Fruit fly (Drosophila melanogaster) whole organism, embryonic: ENCODE measurements around the gene Grip75.
A peak's percentile ranks its signal among the peaks of the same experiment; 100 is the strongest.

ENCODE experiments used
- Asciz ChIP-seq: fragments of 200-800 bp; sonication (Bioruptor generic); optimal IDR thresholded peaks from 2 replicates; lab custom pipeline; 2017; ENCODE audit warnings: missing biosample characterization, mild to moderate bottlenecking, missing genetic modification characterization, missing genetic modification reagents
- CG10431 ChIP-seq: fragments of 200-800 bp; sonication (Bioruptor generic); optimal IDR thresholded peaks from 3 replicates; lab custom pipeline; 2018; ENCODE audit warnings: missing biosample characterization, mild to moderate bottlenecking, missing genetic modification characterization
- CG10462 ChIP-seq: fragments of 200-800 bp; sonication (Bioruptor generic); optimal IDR thresholded peaks from 2 replicates; lab custom pipeline; 2016; ENCODE audit warnings: missing biosample characterization, missing genetic modification characterization
- CG12104 ChIP-seq: fragments of 200-800 bp; sonication (Bioruptor generic); optimal IDR thresholded peaks from 3 replicates; lab custom pipeline; 2016; ENCODE audit warnings: missing biosample characterization, missing genetic modification characterization
- CG12236 ChIP-seq: fragments of 200-800 bp; sonication (Bioruptor generic); optimal IDR thresholded peaks from 2 replicates; lab custom pipeline; 2016; ENCODE audit warnings: missing biosample characterization, missing genetic modification characterization
- CG12744 ChIP-seq: fragments of 200-800 bp; sonication (Bioruptor generic); optimal IDR thresholded peaks from 2 replicates; lab custom pipeline; 2016; ENCODE audit warnings: missing biosample characterization, missing genetic modification characterization
- CG14667 ChIP-seq: fragments of 200-800 bp; sonication (Bioruptor generic); IDR thresholded peaks from 2 replicates; pipeline ENCODE4 v1.3.6; 2022; ENCODE audit warnings: missing biosample characterization, missing genetic modification characterization
- CG17186 ChIP-seq: fragments of 200-800 bp; sonication (Bioruptor generic); optimal IDR thresholded peaks from 3 replicates; lab custom pipeline; 2017; ENCODE audit warnings: missing biosample characterization, missing genetic modification reagents, missing genetic modification characterization
- CG17802 ChIP-seq: fragments of 200-800 bp; sonication (Bioruptor generic); optimal IDR thresholded peaks from 2 replicates; lab custom pipeline; 2018; ENCODE audit warnings: missing biosample characterization, mild to moderate bottlenecking, missing genetic modification characterization, moderate library complexity
- CG18764 ChIP-seq: fragments of 200-800 bp; sonication (Bioruptor generic); optimal IDR thresholded peaks from 3 replicates; lab custom pipeline; 2016; ENCODE audit warnings: missing biosample characterization, missing genetic modification characterization
- CG2712 ChIP-seq: fragments of 200-800 bp; optimal IDR thresholded peaks from 3 replicates; lab custom pipeline; 2019; ENCODE audit warnings: missing biosample characterization, mild to moderate bottlenecking, missing genetic modification characterization, moderate library complexity
- CG31441 ChIP-seq: fragments of 200-800 bp; sonication (Bioruptor generic); IDR thresholded peaks from 2 replicates; pipeline ENCODE4 v1.3.6; 2022; ENCODE audit warnings: missing biosample characterization, missing genetic modification characterization
- CG34376 ChIP-seq: fragments of 200-800 bp; sonication (Bioruptor generic); optimal IDR thresholded peaks from 2 replicates; lab custom pipeline; 2018; ENCODE audit warnings: missing biosample characterization, mild to moderate bottlenecking, missing genetic modification characterization
- CG3726 ChIP-seq: fragments of 200-800 bp; sonication (Bioruptor generic); IDR thresholded peaks from 3 replicates; pipeline ENCODE4, ENCODE4 v1.3.6; 2022; ENCODE audit warnings: missing biosample characterization, missing genetic modification characterization
- CG42726 ChIP-seq: fragments of 200-800 bp; sonication (Bioruptor generic); IDR thresholded peaks from 2 replicates; pipeline ENCODE4 v1.3.6; 2022; ENCODE audit warnings: missing biosample characterization, missing genetic modification characterization; ENCODE audit not compliant: partially characterized antibody
- CG4854 ChIP-seq: fragments of 200-800 bp; sonication (Bioruptor generic); optimal IDR thresholded peaks from 2 replicates; lab custom pipeline; 2016; ENCODE audit warnings: missing biosample characterization, missing genetic modification characterization, inconsistent platforms
- CG5953 ChIP-seq: fragments of 200-800 bp; sonication (Bioruptor generic); IDR thresholded peaks from 2 replicates; pipeline ENCODE4 v1.3.6; 2022; ENCODE audit warnings: missing biosample characterization, missing genetic modification characterization
- CG6854 ChIP-seq: fragments of 200-800 bp; sonication (Bioruptor generic); optimal IDR thresholded peaks from 3 replicates; lab custom pipeline; 2017; ENCODE audit warnings: missing biosample characterization, mild to moderate bottlenecking, missing genetic modification characterization
- CG7357 ChIP-seq: fragments of 200-800 bp; sonication (Bioruptor generic); IDR thresholded peaks from 3 replicates; pipeline ENCODE4 v1.3.6; 2022; ENCODE audit warnings: missing biosample characterization, missing genetic modification characterization
- CG7745 ChIP-seq: fragments of 200-800 bp; sonication (Bioruptor generic); optimal IDR thresholded peaks from 2 replicates; lab custom pipeline; 2018; ENCODE audit warnings: missing biosample characterization, mild to moderate bottlenecking, missing genetic modification characterization, moderate library complexity
- CG8765 ChIP-seq: fragments of 200-800 bp; sonication (Bioruptor generic); IDR thresholded peaks from 2 replicates; pipeline ENCODE4 v1.3.6; 2022; ENCODE audit warnings: missing biosample characterization, missing genetic modification characterization
- CG9609 ChIP-seq: fragments of 200-800 bp; sonication (Bioruptor generic); optimal IDR thresholded peaks from 3 replicates; lab custom pipeline; 2016; ENCODE audit warnings: missing biosample characterization, missing genetic modification characterization
- CHES-1-like ChIP-seq: fragments of 200-800 bp; sonication (Bioruptor generic); optimal IDR thresholded peaks from 2 replicates; lab custom pipeline; 2016; ENCODE audit warnings: missing biosample characterization, missing genetic modification characterization
- Dfd ChIP-seq, 2 experiments: fragments of >200 bp; optimal IDR thresholded peaks; 2 replicates each; lab custom pipeline; 2017; ENCODE audit warnings: missing biosample characterization in 2 of 2, missing genetic modification characterization in 2 of 2
- HLH4C ChIP-seq: fragments of 200-800 bp; sonication (Bioruptor generic); IDR thresholded peaks from 3 replicates; pipeline ENCODE4 v1.3.6; 2022; ENCODE audit warnings: missing biosample characterization, missing genetic modification characterization; ENCODE audit not compliant: partially characterized antibody
- Hand ChIP-seq: fragments of 200-800 bp; sonication (Bioruptor generic); optimal IDR thresholded peaks from 2 replicates; lab custom pipeline; 2017; ENCODE audit warnings: mild to moderate bottlenecking, missing biosample characterization, missing genetic modification reagents, missing genetic modification characterization
- Lim3 ChIP-seq: fragments of 200-800 bp; sonication (Bioruptor generic); IDR thresholded peaks from 2 replicates; pipeline ENCODE4 v1.3.6; 2022; ENCODE audit warnings: missing biosample characterization, missing genetic modification characterization
- Meics ChIP-seq: fragments of 200-800 bp; sonication (Bioruptor generic); optimal IDR thresholded peaks from 2 replicates; lab custom pipeline; 2017; ENCODE audit warnings: missing biosample characterization, mild to moderate bottlenecking, missing genetic modification characterization
- Nf-YC ChIP-seq: fragments of 200-800 bp; optimal IDR thresholded peaks from 3 replicates; lab custom pipeline; 2019; ENCODE audit warnings: missing biosample characterization, mild to moderate bottlenecking, missing genetic modification characterization, moderate library complexity
- Ravus ChIP-seq: fragments of 200-800 bp; sonication (Bioruptor generic); IDR thresholded peaks from 2 replicates; pipeline ENCODE4 v1.3.6; 2022; ENCODE audit warnings: missing biosample characterization, missing genetic modification characterization
- Six4 ChIP-seq: fragments of 200-800 bp; sonication (Bioruptor generic); optimal IDR thresholded peaks from 2 replicates; lab custom pipeline; 2016; ENCODE audit warnings: missing biosample characterization, missing genetic modification characterization
- Taf1 ChIP-seq: fragments of 200-800 bp; sonication (Bioruptor generic); IDR thresholded peaks from 2 replicates; pipeline ENCODE4 v1.3.6; 2022; ENCODE audit warnings: missing biosample characterization, missing genetic modification characterization
- Tbp ChIP-seq: fragments of >200 bp; optimal IDR thresholded peaks from 2 replicates; lab custom pipeline; 2018; ENCODE audit warnings: missing biosample characterization, missing genetic modification characterization
- Usf ChIP-seq: fragments of 200-800 bp; sonication (Bioruptor generic); optimal IDR thresholded peaks from 2 replicates; lab custom pipeline; 2017; ENCODE audit warnings: missing genotype, missing biosample characterization, missing genetic modification characterization
- az2 ChIP-seq: fragments of 200-800 bp; sonication (Bioruptor generic); optimal IDR thresholded peaks from 3 replicates; lab custom pipeline; 2016; ENCODE audit warnings: missing biosample characterization, missing genetic modification characterization
- bsh ChIP-seq, 2 experiments: fragments of 200-800 bp; sonication (Bioruptor generic); optimal IDR thresholded peaks; 2 replicates each; lab custom pipeline; 2017 to 2018; ENCODE audit warnings: mild to moderate bottlenecking in 2 of 2, missing biosample characterization in 2 of 2, missing genetic modification characterization in 2 of 2, moderate library complexity in 1 of 2
- ci ChIP-seq: fragments of 200-800 bp; sonication (Bioruptor generic); IDR thresholded peaks from 3 replicates; pipeline ENCODE4 v1.3.6; 2022; ENCODE audit warnings: missing biosample characterization, missing genetic modification characterization
- croc ChIP-seq: fragments of 200-800 bp; sonication (Bioruptor generic); conservative IDR thresholded peaks from 3 replicates; pipeline ENCODE4 v1.3.6; 2022; ENCODE audit warnings: missing biosample characterization, missing genetic modification characterization
- gt ChIP-seq: fragments of 200-800 bp; sonication (Bioruptor generic); IDR thresholded peaks from 2 replicates; pipeline ENCODE4 v1.3.6; 2022; ENCODE audit warnings: missing biosample characterization, missing genetic modification characterization
- h ChIP-seq: fragments of >200 bp; optimal IDR thresholded peaks from 2 replicates; lab custom pipeline; 2017
- ind ChIP-seq: fragments of 200-800 bp; sonication (Bioruptor generic); optimal IDR thresholded peaks from 3 replicates; lab custom pipeline; 2016; ENCODE audit warnings: missing biosample characterization, missing genetic modification characterization
- jing ChIP-seq: fragments of 200-800 bp; sonication (Bioruptor generic); optimal IDR thresholded peaks from 2 replicates; lab custom pipeline; 2018; ENCODE audit warnings: missing biosample characterization, mild to moderate bottlenecking, missing genetic modification characterization
- knrl ChIP-seq: fragments of 200-800 bp; sonication (Bioruptor generic); IDR thresholded peaks from 3 replicates; pipeline ENCODE4 v1.3.6; 2022; ENCODE audit warnings: missing biosample characterization, missing genetic modification characterization; ENCODE audit not compliant: partially characterized antibody
- nmo ChIP-seq: fragments of 200-800 bp; sonication (Bioruptor generic); optimal IDR thresholded peaks from 2 replicates; lab custom pipeline; 2018; ENCODE audit warnings: missing biosample characterization, mild to moderate bottlenecking, missing genetic modification characterization, moderate library complexity
- sima ChIP-seq: fragments of 200-800 bp; sonication (Bioruptor generic); optimal IDR thresholded peaks from 2 replicates; lab custom pipeline; 2016; ENCODE audit warnings: missing biosample characterization, missing genetic modification characterization
- sna ChIP-seq: fragments of 200-800 bp; sonication (Bioruptor generic); IDR thresholded peaks from 2 replicates; pipeline ENCODE4 v1.3.6; 2022; ENCODE audit warnings: missing biosample characterization, missing genetic modification characterization; ENCODE audit not compliant: partially characterized antibody
- sug ChIP-seq: fragments of 200-800 bp; optimal IDR thresholded peaks from 2 replicates; lab custom pipeline; 2019; ENCODE audit warnings: missing biosample characterization, mild to moderate bottlenecking, missing genetic modification characterization, moderate library complexity
- tap ChIP-seq: fragments of 200-800 bp; optimal IDR thresholded peaks from 3 replicates; lab custom pipeline; 2019; ENCODE audit warnings: missing biosample characterization, mild to moderate bottlenecking, missing genetic modification characterization, moderate library complexity
- tna ChIP-seq: fragments of 200-800 bp; sonication (Bioruptor generic); IDR thresholded peaks from 2 replicates; pipeline ENCODE4 v1.3.6; 2022; ENCODE audit warnings: missing biosample characterization, missing genetic modification characterization; ENCODE audit not compliant: partially characterized antibody
- toy ChIP-seq: fragments of 200-800 bp; sonication (Bioruptor generic); IDR thresholded peaks from 2 replicates; pipeline ENCODE4 v1.3.6; 2022; ENCODE audit warnings: missing biosample characterization, missing genetic modification characterization

The Grip75 gene

DNA sequence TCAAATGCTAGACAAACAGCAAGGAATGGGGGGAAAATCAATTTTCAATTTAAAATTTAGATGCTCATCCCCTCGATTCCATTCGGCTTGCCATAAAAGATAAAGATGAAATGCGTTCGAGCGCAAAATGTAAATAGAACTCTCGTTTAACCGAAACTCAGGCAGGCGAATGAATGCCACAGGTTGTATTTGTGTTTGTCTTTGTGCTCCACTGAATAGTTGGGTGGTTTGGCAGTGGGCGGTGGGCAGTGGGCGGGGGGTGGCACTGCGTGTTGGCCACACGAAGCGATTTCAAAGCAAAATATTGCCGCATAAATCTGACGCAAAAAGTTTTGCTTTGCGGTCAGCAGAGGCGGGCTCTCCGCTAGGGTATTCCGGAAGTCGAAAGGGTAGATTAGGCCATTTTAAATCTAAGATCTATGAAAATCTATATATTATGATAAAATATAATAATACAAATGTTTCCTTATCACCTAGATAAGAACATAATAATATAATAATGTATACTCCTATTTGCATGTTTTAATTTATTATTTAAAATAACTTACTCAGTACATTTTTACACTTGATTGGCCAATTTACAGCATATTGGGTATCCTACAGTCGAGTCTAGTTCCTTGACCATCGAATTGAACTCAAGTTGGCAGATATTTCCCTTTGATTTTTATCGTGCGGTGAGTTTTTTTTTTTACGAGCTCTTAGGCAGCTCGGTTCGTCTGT lies 39.2 kb downstream of the Grip75 start (continued):
- TF ChIP-seq CG10462 (GFP tag; lab: Kevin White, UChicago) (peak; percentile 27), jing (GFP tag; lab: Kevin White, UChicago) (no peak), Asciz (GFP tag; lab: Kevin White, UChicago) (peak; percentile 49), tap (tag; lab: Kevin White, UChicago) (peak; percentile 19), tna (GFP tag; lab: Robert Waterston, UW) (no peak), CG6854 (peak; percentile 14), az2 (GFP tag; lab: Kevin White, UChicago) (peak; percentile 48), CG34376 (no peak), CG3726 (GFP tag; lab: Robert Waterston, UW) (no peak), bsh (GFP tag; optimal IDR thresholded peaks at IDR 0.05; lab: Kevin White, UChicago) (peak in 1 of 2 experiments; percentile 35), Usf (GFP tag; lab: Kevin White, UChicago) (no peak), gt (GFP tag; lab: Robert Waterston, UW) (no peak), h (lab: Kevin White, UChicago) (no peak), CG18764 (GFP tag; lab: Kevin White, UChicago) (no peak), CG10431 (GFP tag; lab: Kevin White, UChicago) (no peak), croc (GFP tag; lab: Robert Waterston, UW) (no peak; the same call in 2 of the 3 replicates), Hand (GFP tag; lab: Kevin White, UChicago) (peak; percentile 44), CG31441 (GFP tag; lab: Robert Waterston, UW) (peak; percentile 50; the same call in 1 of the 2 replicates), CG8765 (GFP tag; lab: Robert Waterston, UW) (no peak), CG4854 (no peak), sug (tag; lab: Kevin White, UChicago) (peak; percentile 15), nmo (GFP tag; lab: Kevin White, UChicago) (peak; percentile 79), sna (GFP tag; lab: Robert Waterston, UW) (no peak), toy (no peak), CG5953 (GFP tag; lab: Robert Waterston, UW) (no peak), Taf1 (GFP tag; lab: Robert Waterston, UW) (no peak), Ravus (GFP tag; lab: Robert Waterston, UW) (no peak), ind (peak; percentile 60), CG9609 (GFP tag; lab: Kevin White, UChicago) (no peak), knrl (GFP tag; lab: Robert Waterston, UW) (no peak), ci (GFP tag; lab: Robert Waterston, UW) (no peak), Tbp (GFP tag; lab: Kevin White, UChicago) (no peak), CG2712 (tag; lab: Kevin White, UChicago) (peak; percentile 64), CG12236 (GFP tag; lab: Kevin White, UChicago) (no peak), CHES-1-like (GFP tag; lab: Kevin White, UChicago) (no peak), Dfd (GFP tag; optimal IDR thresholded peaks at IDR 0.05; lab: Kevin White, UChicago) (no peak), sima (GFP tag; lab: Kevin White, UChicago) (no peak), CG7357 (GFP tag; lab: Robert Waterston, UW) (peak; percentile 61), HLH4C (GFP tag; lab: Robert Waterston, UW) (peak; percentile 39; the same call in 1 of the 3 replicates), Six4 (GFP tag; lab: Kevin White, UChicago) (no peak), CG7745 (tag; lab: Kevin White, UChicago) (no peak), CG12744 (GFP tag; lab: Kevin White, UChicago) (no peak), Lim3 (GFP tag; lab: Robert Waterston, UW) (no peak), Nf-YC (tag; lab: Kevin White, UChicago) (no peak), CG42726 (GFP tag; lab: Robert Waterston, UW) (no peak), CG14667 (GFP tag; lab: Robert Waterston, UW) (peak; percentile 38; the same call in 1 of the 2 replicates), CG17802 (tag; lab: Kevin White, UChicago) (no peak), CG17186 (GFP tag; lab: Kevin White, UChicago) (no peak), CG12104 (GFP tag; lab: Kevin White, UChicago) (peak; percentile 69), Meics (GFP tag; lab: Kevin White, UChicago) (peak; percentile 78)
